Fruit fly (Drosophila melanogaster) whole organism, larva: ENCODE results near the gene Anp.

Experiments used
- noc ChIP-seq: fragments of 200-800 bp; sonication (Bioruptor generic); optimal IDR thresholded peaks from 3 replicates; lab custom pipeline; 2019; ENCODE audit warnings: missing biosample characterization, mild to moderate bottlenecking, missing genetic modification characterization, moderate library complexity

Gene Anp

DNA sequence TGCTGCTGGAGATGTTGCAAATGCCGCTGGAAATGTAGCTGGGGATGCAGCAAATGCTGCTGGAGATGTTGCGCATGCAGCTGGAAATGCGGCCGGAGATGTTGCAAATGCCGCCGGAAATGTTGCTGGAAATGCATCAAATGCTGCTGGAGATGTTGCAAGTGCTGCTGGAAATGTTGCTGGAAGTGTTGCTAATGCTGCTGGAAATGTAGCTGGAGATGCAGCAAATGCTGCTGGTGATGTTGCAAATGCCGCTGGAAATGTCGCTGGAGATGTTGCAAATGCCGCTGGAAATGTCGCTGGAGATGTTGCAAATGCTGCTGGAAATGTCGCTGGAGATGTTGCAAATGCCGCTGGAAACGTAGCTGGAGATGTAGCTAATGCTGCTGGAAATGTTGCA is 42.6 kb downstream of the Anp start:
- no peak for TF ChIP-seq noc (tag; lab: Kevin White, UChicago)

DNA sequence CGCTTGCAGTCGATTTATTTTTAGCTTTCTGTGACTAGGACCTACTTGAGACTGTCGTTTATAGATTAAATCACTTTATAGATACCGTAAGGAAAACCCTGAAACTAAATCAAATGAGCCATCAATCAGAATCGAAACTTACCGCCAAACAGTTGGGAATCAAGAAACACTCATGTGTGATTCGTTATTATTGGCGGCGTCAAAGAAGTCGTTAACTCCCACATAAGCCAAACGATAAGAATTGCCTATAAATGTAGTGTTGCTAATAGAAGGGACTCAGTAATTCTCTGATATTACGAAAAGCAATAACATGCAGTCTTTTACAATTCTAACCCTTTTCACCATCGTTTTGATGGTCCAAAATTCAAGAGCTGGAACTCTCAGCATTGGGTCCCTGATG is 43.1 kb downstream of the Anp start, which contains the start of gene CG18404:
Gene CG18404 (plus strand): TSS at position 301 of the 400 bp plus-strand sequence.
- no peak for TF ChIP-seq noc (tag; lab: Kevin White, UChicago)

DNA sequence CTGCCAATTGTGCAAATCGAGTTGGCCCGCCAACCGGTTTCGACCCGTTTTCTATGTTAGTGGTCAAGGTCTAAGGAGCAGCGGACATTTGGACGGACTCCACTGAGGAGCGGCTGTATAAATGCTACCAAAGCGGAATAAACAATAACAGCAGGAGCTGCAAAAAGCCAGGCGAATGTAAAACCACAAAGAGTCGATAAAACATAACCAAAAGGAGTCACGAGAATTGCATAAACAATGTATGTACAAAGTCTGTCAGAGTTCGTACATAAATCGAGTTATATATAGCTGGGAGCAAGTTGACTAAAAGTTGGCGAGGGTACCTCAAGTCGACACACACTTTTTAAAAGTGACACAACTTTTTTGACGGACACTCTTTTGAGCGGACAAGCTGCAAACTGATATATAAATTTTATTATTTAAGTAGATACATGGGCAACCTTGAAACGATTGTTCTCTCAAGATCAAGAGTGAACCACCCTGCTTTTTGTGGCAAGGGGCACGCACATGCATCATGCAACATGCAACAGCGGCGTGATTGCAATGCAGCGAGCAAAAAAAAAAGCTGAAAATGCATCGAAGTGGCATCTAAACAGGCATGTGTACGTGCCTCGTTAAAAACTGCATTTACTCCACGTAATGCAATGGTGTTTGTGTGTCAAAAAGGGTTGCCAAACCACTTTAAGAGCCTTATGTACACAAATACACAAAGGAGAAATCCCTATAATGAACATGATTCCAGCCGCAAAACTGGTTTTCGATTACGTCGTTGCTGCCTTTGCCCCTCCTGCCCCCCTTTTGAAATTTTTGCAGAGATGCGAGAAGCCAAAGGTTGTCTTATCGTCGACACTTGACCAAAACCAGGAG is 45.7 kb downstream of the Anp start:
- TF ChIP-seq noc (tag; lab: Kevin White, UChicago) = no peak

DNA sequence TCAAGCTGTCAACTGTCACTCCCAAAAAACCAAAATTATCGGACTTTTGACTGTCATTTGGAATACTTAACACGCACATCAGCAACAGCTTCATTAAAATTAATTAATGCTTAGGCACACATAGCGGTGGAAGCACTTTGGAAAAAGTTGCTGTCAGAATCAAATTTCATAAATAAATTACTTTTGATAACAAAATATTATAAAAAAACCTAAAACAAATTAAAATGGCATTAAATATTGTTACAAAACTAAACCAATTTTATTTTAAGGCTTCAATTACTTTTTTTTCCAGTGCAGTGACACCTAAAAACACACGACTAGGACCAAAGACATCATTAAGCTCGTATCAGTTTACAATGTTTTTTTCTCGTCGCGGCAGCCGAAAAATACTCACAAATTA is 46.5 kb downstream of the Anp start:
- TF ChIP-seq noc (tag; lab: Kevin White, UChicago) = no peak

DNA sequence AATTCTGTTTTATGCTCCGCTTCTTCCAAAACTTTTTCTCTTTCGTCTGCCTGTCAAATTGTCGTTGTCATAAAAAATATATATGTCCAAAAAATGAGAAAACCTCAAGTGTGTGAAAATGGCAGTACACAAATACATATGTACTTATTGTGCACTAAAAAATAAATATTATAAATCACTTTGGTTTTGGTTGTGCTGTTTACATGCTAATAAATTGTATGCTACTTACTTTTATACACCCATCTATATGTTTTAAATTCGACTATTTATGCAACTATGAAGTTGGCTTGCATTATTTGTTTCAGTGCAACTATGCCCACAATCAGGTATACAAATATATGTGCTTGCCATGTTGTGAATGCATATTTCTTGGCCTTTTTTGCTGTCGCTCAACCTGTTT is 47.8 kb downstream of the Anp start:
- no peak for TF ChIP-seq noc (tag; lab: Kevin White, UChicago)

DNA sequence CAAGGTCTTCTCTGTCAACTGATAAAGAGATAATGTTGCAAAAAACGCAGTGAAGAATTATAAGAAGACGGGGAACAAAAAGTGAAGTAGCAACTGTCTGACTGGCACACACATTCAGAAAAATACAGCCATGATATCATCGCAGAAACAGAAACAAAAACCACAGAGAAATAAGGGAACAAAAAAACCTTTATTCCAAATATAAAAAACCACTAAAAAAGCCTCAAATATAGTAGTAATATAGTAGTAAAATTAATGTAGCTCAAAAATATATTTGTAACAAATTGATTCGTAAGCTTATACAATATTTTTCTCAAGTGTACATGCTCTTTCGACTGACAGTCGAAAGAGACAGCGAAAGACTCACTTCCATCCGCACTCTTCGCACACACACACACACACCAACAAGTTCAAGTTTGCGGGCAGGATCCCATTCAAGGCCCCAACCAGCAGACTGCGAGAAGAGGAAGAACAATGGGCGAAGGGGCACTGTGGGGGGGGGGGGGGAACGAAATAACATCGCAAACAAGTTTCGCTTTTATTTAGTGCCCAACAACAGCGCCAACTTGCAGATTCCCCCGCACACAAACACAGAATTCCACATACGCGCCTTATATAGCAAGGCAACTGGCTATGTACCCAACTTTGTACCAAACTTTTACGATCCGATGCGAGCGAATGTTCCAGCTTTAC is 48.7 kb downstream of the Anp start:
- TF ChIP-seq noc (tag; lab: Kevin White, UChicago) = no peak

DNA sequence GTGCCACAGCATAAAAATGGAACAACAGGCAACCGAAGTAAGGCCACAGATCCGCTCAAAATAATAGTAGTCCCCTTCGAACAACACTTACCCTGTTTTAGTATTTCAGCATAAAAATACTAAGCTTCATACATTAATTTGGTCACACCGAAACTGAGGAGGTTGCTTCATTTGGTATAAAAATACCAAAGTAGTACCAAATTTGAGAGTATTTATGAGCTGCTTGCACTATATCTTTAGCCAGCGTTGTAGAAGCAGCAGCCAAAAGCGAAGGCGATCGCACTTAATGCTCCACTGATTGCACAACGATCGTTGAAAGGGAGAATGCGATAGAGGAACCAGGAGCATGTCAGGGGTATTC is 49.2 kb downstream of the Anp start:
- TF ChIP-seq noc (tag; lab: Kevin White, UChicago) = no peak

DNA sequence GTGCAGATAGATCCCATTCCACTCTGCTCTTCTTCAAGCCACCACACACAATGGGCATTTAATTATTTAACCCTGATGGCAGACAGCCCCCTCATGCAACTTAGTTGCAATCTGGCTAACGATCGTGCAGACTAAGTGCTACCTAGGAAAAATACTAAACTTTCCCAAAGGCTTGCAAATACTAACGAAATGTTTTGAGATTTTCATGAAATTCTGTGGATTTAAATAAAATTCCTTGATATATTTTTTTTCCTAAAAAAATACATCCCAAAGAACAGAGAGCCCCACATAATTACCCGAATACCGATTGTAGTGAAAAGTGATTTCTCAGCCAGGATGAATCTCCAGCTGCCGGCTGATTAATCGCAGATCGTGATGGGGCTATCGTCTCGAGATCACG is 49.8 kb downstream of the Anp start:
- TF ChIP-seq noc (tag; lab: Kevin White, UChicago) = no peak
